Fruit fly (Drosophila melanogaster) whole organism, embryonic: ENCODE results near the gene HINT1.

Experiments used
- Ada2b ChIP-seq: fragments of 200-800 bp; sonication (Bioruptor generic); IDR thresholded peaks from 2 replicates; pipeline ENCODE4 v1.3.6; 2022; ENCODE audit warnings: missing biosample characterization, missing genetic modification characterization
- Blimp-1 ChIP-seq: fragments of 200-800 bp; sonication (Bioruptor generic); optimal IDR thresholded peaks from 3 replicates; lab custom pipeline; 2018; ENCODE audit warnings: missing biosample characterization, missing genetic modification characterization, mild to moderate bottlenecking, moderate library complexity, missing genetic modification reagents
- CG13287 ChIP-seq: fragments of 200-800 bp; sonication (Bioruptor generic); IDR thresholded peaks from 2 replicates; pipeline ENCODE4 v1.3.6; 2022; ENCODE audit warnings: missing biosample characterization, missing genetic modification characterization; ENCODE audit not compliant: partially characterized antibody
- CG13424 ChIP-seq: fragments of 200-800 bp; sonication (Bioruptor generic); optimal IDR thresholded peaks from 2 replicates; lab custom pipeline; 2019; ENCODE audit warnings: missing biosample characterization, mild to moderate bottlenecking, missing genetic modification characterization, moderate library complexity
- CG15514 ChIP-seq: fragments of 200-800 bp; sonication (Bioruptor generic); optimal IDR thresholded peaks from 3 replicates; lab custom pipeline; 2017; ENCODE audit warnings: missing biosample characterization, missing genetic modification characterization, mild to moderate bottlenecking, moderate library complexity, missing genetic modification reagents
- CG15601 ChIP-seq: fragments of 200-800 bp; sonication (Bioruptor generic); optimal IDR thresholded peaks from 3 replicates; lab custom pipeline; 2019; ENCODE audit warnings: missing biosample characterization, mild to moderate bottlenecking, missing genetic modification characterization, moderate library complexity
- CG15696 ChIP-seq: fragments of 200-800 bp; sonication (Bioruptor generic); optimal IDR thresholded peaks from 2 replicates; lab custom pipeline; 2019; ENCODE audit warnings: missing biosample characterization, mild to moderate bottlenecking, missing genetic modification characterization, moderate library complexity
- CG1603 ChIP-seq: fragments of 200-800 bp; sonication (Bioruptor generic); optimal IDR thresholded peaks from 2 replicates; lab custom pipeline; 2019; ENCODE audit warnings: missing biosample characterization, mild to moderate bottlenecking, missing genetic modification characterization, moderate library complexity
- CG17361 ChIP-seq: fragments of 200-800 bp; sonication (Bioruptor generic); IDR thresholded peaks from 3 replicates; pipeline ENCODE4 v1.3.6; 2022; ENCODE audit warnings: missing biosample characterization, missing genetic modification characterization
- CG17829 ChIP-seq: fragments of 200-800 bp; optimal IDR thresholded peaks from 2 replicates; lab custom pipeline; 2019; ENCODE audit warnings: missing biosample characterization, mild to moderate bottlenecking, missing genetic modification characterization, moderate library complexity
- CG2116 ChIP-seq: fragments of 200-800 bp; sonication (Bioruptor generic); optimal IDR thresholded peaks from 3 replicates; lab custom pipeline; 2018; ENCODE audit warnings: missing biosample characterization, mild to moderate bottlenecking, missing genetic modification characterization
- CG2712 ChIP-seq: fragments of 200-800 bp; optimal IDR thresholded peaks from 3 replicates; lab custom pipeline; 2019; ENCODE audit warnings: missing biosample characterization, mild to moderate bottlenecking, missing genetic modification characterization, moderate library complexity
- CG3163 ChIP-seq: fragments of 200-800 bp; sonication (Bioruptor generic); optimal IDR thresholded peaks from 3 replicates; lab custom pipeline; 2016; ENCODE audit warnings: missing biosample characterization, missing genetic modification characterization
- CG7745 ChIP-seq: fragments of 200-800 bp; sonication (Bioruptor generic); optimal IDR thresholded peaks from 2 replicates; lab custom pipeline; 2018; ENCODE audit warnings: missing biosample characterization, mild to moderate bottlenecking, missing genetic modification characterization, moderate library complexity
- CG7963 ChIP-seq: fragments of 200-800 bp; sonication (Bioruptor generic); IDR thresholded peaks from 3 replicates; pipeline ENCODE4 v1.3.6; 2022; ENCODE audit warnings: missing biosample characterization, missing genetic modification characterization; ENCODE audit not compliant: partially characterized antibody
- CG7987 ChIP-seq: fragments of 200-800 bp; sonication (Bioruptor generic); optimal IDR thresholded peaks from 2 replicates; lab custom pipeline; 2018; ENCODE audit warnings: missing biosample characterization, mild to moderate bottlenecking, missing genetic modification characterization, moderate library complexity
- CG9797 ChIP-seq: fragments of 200-800 bp; sonication (Bioruptor generic); optimal IDR thresholded peaks from 3 replicates; lab custom pipeline; 2018; ENCODE audit warnings: missing biosample characterization, mild to moderate bottlenecking, missing genetic modification characterization
- CHES-1-like ChIP-seq: fragments of 200-800 bp; sonication (Bioruptor generic); optimal IDR thresholded peaks from 2 replicates; lab custom pipeline; 2016; ENCODE audit warnings: missing biosample characterization, missing genetic modification characterization
- CTCF ChIP-seq: fragments of 200-800 bp; sonication (Bioruptor generic); optimal IDR thresholded peaks from 2 replicates; lab custom pipeline; 2017; ENCODE audit warnings: missing biosample characterization, mild to moderate bottlenecking, missing genetic modification characterization, moderate library complexity
- Dp ChIP-seq: fragments of 200-800 bp; sonication (Bioruptor generic); optimal IDR thresholded peaks from 2 replicates; lab custom pipeline; 2018; ENCODE audit warnings: missing biosample characterization, mild to moderate bottlenecking, missing genetic modification characterization, moderate library complexity
- E2f2 ChIP-seq: fragments of 200-800 bp; sonication (Bioruptor generic); IDR thresholded peaks from 2 replicates; pipeline ENCODE4 v1.3.6; 2022; ENCODE audit warnings: missing biosample characterization, missing genetic modification characterization
- Elba2 ChIP-seq: fragments of 200-800 bp; sonication (Bioruptor generic); optimal IDR thresholded peaks from 3 replicates; lab custom pipeline; 2016; ENCODE audit warnings: missing biosample characterization, missing genetic modification characterization
- Fer1 ChIP-seq: fragments of 200-800 bp; sonication (Bioruptor generic); optimal IDR thresholded peaks from 2 replicates; lab custom pipeline; 2017; ENCODE audit warnings: missing biosample characterization, mild to moderate bottlenecking, missing genetic modification characterization
- HLH4C ChIP-seq: fragments of 200-800 bp; sonication (Bioruptor generic); IDR thresholded peaks from 3 replicates; pipeline ENCODE4 v1.3.6; 2022; ENCODE audit warnings: missing biosample characterization, missing genetic modification characterization; ENCODE audit not compliant: partially characterized antibody
- HmgZ ChIP-seq: fragments of 200-800 bp; sonication (Bioruptor generic); optimal IDR thresholded peaks from 2 replicates; lab custom pipeline; 2018; ENCODE audit warnings: missing biosample characterization, mild to moderate bottlenecking, missing genetic modification characterization
- Nf-YB ChIP-seq: fragments of 200-800 bp; sonication (Bioruptor generic); optimal IDR thresholded peaks from 3 replicates; lab custom pipeline; 2019; ENCODE audit warnings: missing biosample characterization, mild to moderate bottlenecking, missing genetic modification characterization, moderate library complexity
- Opbp ChIP-seq: fragments of 200-800 bp; sonication (Bioruptor generic); IDR thresholded peaks from 3 replicates; pipeline ENCODE4 v1.3.6; 2022; ENCODE audit warnings: missing biosample characterization, missing genetic modification characterization; ENCODE audit not compliant: partially characterized antibody
- Pdp1 ChIP-seq, 2 experiments: fragments of 200-800 bp; sonication (Bioruptor generic); optimal IDR thresholded peaks; 3 replicates each; lab custom pipeline; 2016; ENCODE audit warnings: missing biosample characterization in 2 of 2, missing genetic modification characterization in 2 of 2, mild to moderate bottlenecking in 1 of 2, moderate library complexity in 1 of 2
- Scr ChIP-seq: fragments of 200-800 bp; sonication (Bioruptor generic); IDR thresholded peaks from 2 replicates; pipeline ENCODE4 v1.3.6; 2022; ENCODE audit warnings: missing biosample characterization, missing genetic modification characterization; ENCODE audit not compliant: partially characterized antibody
- YL-1 ChIP-seq: fragments of 200-800 bp; sonication (Bioruptor generic); optimal IDR thresholded peaks from 3 replicates; lab custom pipeline; 2017; ENCODE audit warnings: missing biosample characterization, mild to moderate bottlenecking, missing genetic modification characterization
- amos ChIP-seq: fragments of 200-800 bp; sonication (Bioruptor generic); IDR thresholded peaks from 2 replicates; pipeline ENCODE4 v1.3.6; 2022; ENCODE audit warnings: missing biosample characterization, missing genetic modification characterization; ENCODE audit not compliant: partially characterized antibody
- bbx ChIP-seq: fragments of 200-800 bp; sonication (Bioruptor generic); IDR thresholded peaks from 2 replicates; pipeline ENCODE4 v1.3.6; 2022; ENCODE audit warnings: missing biosample characterization, missing genetic modification characterization; ENCODE audit not compliant: partially characterized antibody
- bcd ChIP-seq: fragments of 200-800 bp; sonication (Bioruptor generic); optimal IDR thresholded peaks from 2 replicates; lab custom pipeline; 2017; ENCODE audit warnings: missing biosample characterization, mild to moderate bottlenecking, missing genetic modification characterization
- chinmo ChIP-seq: fragments of 200-800 bp; sonication (Bioruptor generic); IDR thresholded peaks from 4 replicates; pipeline ENCODE4 v1.3.6; 2022; ENCODE audit warnings: missing biosample characterization, missing genetic modification characterization; ENCODE audit not compliant: partially characterized antibody
- dpn ChIP-seq, 2 experiments: fragments of 200-800 bp; sonication (Bioruptor generic); optimal IDR thresholded peaks; 3 replicates each; lab custom pipeline; 2016; ENCODE audit warnings: missing biosample characterization in 2 of 2, missing genetic modification characterization in 2 of 2
- fd96Cb ChIP-seq: fragments of 200-800 bp; sonication (Bioruptor generic); optimal IDR thresholded peaks from 2 replicates; lab custom pipeline; 2018; ENCODE audit warnings: missing biosample characterization, mild to moderate bottlenecking, missing genetic modification characterization, moderate library complexity
- ftz-f1 ChIP-seq: fragments of 200-800 bp; sonication (Bioruptor generic); optimal IDR thresholded peaks from 2 replicates; lab custom pipeline; 2016; ENCODE audit warnings: missing biosample characterization, missing genetic modification characterization
- her ChIP-seq: fragments of 200-800 bp; sonication (Bioruptor generic); optimal IDR thresholded peaks from 2 replicates; lab custom pipeline; 2016; ENCODE audit warnings: missing biosample characterization, missing genetic modification characterization
- jing ChIP-seq: fragments of 200-800 bp; sonication (Bioruptor generic); optimal IDR thresholded peaks from 2 replicates; lab custom pipeline; 2018; ENCODE audit warnings: missing biosample characterization, mild to moderate bottlenecking, missing genetic modification characterization
- ken ChIP-seq: fragments of 200-800 bp; sonication (Bioruptor generic); IDR thresholded peaks from 3 replicates; pipeline ENCODE4 v1.3.6; 2022; ENCODE audit warnings: missing biosample characterization, missing genetic modification characterization
- nerfin-1 ChIP-seq: fragments of 200-800 bp; sonication (Bioruptor generic); optimal IDR thresholded peaks from 3 replicates; lab custom pipeline; 2019; ENCODE audit warnings: missing biosample characterization, mild to moderate bottlenecking, missing genetic modification characterization, moderate library complexity
- nom ChIP-seq: fragments of 200-800 bp; sonication (Bioruptor generic); optimal IDR thresholded peaks from 2 replicates; lab custom pipeline; 2017; ENCODE audit warnings: missing biosample characterization, missing genetic modification characterization, mild to moderate bottlenecking, moderate library complexity, missing genetic modification reagents
- odd ChIP-seq: fragments of 200-800 bp; sonication (Bioruptor generic); optimal IDR thresholded peaks from 2 replicates; lab custom pipeline; 2017; ENCODE audit warnings: missing biosample characterization, mild to moderate bottlenecking, missing genetic modification characterization
- p53 ChIP-seq: fragments of 200-800 bp; sonication (Bioruptor generic); optimal IDR thresholded peaks from 2 replicates; lab custom pipeline; 2016; ENCODE audit warnings: missing biosample characterization, missing genetic modification characterization
- phol ChIP-seq: fragments of 200-800 bp; sonication (Bioruptor generic); optimal IDR thresholded peaks from 3 replicates; lab custom pipeline; 2018; ENCODE audit warnings: missing biosample characterization, mild to moderate bottlenecking, missing genetic modification characterization, moderate library complexity
- pzg ChIP-seq: fragments of 200-800 bp; sonication (Bioruptor generic); optimal IDR thresholded peaks from 3 replicates; lab custom pipeline; 2018; ENCODE audit warnings: missing biosample characterization, mild to moderate bottlenecking, missing genetic modification characterization, moderate library complexity
- sens ChIP-seq: fragments of 200-800 bp; sonication (Bioruptor generic); peaks from one replicate; lab custom pipeline; 2016; ENCODE audit warnings: missing biosample characterization, missing genetic modification characterization
- sug ChIP-seq: fragments of 200-800 bp; optimal IDR thresholded peaks from 2 replicates; lab custom pipeline; 2019; ENCODE audit warnings: missing biosample characterization, mild to moderate bottlenecking, missing genetic modification characterization, moderate library complexity
- trem ChIP-seq: fragments of 200-800 bp; optimal IDR thresholded peaks from 3 replicates; lab custom pipeline; 2019; ENCODE audit warnings: missing biosample characterization, mild to moderate bottlenecking, missing genetic modification characterization, moderate library complexity

Gene HINT1

DNA sequence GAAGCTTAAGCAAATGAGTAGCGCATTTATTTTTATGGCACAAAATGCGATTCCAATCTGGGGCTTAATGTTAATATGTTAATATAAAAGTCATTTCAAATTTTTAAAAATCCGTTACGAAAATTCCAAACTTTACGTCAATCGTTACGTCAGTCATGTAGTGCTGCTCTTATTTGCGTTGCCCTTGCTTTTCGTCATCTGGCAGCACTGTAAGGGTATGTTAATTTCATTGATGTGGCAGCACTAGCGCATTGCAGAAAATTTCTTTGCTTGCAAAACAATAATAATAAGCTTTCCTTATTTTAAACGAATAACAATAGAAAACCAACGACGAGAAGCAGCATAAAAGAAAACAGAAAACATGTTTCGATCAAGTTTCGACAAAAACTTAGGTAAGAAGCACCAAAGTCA lies 30.1 kb upstream of the HINT1 start, which contains the start of gene Hrs (continued):
- TF ChIP-seq CG13424 (tag; lab: Kevin White, UChicago) (no peak), sens (GFP tag; lab: Kevin White, UChicago) (peak; percentile 81), E2f2 (GFP tag; lab: Robert Waterston, UW) (peak; percentile 79), Blimp-1 (no peak), trem (peak; percentile 86), Nf-YB (GFP tag; lab: Kevin White, UChicago) (no peak), HLH4C (no peak), CG15696 (tag; lab: Kevin White, UChicago) (no peak), odd (GFP tag; lab: Kevin White, UChicago) (no peak), CG15601 (tag; lab: Kevin White, UChicago) (peak; percentile 17), CG1603 (tag; lab: Kevin White, UChicago) (peak; percentile 77), Ada2b (GFP tag; lab: Robert Waterston, UW) (no peak), her (GFP tag; lab: Kevin White, UChicago) (peak; percentile 100), dpn (GFP tag; optimal IDR thresholded peaks at IDR 0.05; lab: Kevin White, UChicago) (peak in 1 of 2 experiments; percentile 1), CG13287 (GFP tag; lab: Robert Waterston, UW) (peak; percentile 33; the same call in 1 of the 2 replicates), CG2712 (tag; lab: Kevin White, UChicago) (peak; percentile 34), nom (GFP tag; lab: Kevin White, UChicago) (peak; percentile 14), ken (GFP tag; lab: Robert Waterston, UW) (0 out of 3 replicates have a peak, but pooled peaks have one; percentile 12), CG7963 (GFP tag; lab: Robert Waterston, UW) (no peak), nerfin-1 (tag; lab: Kevin White, UChicago) (peak; percentile 99), HmgZ (tag; lab: Kevin White, UChicago) (peak; percentile 68), YL-1 (GFP tag; lab: Kevin White, UChicago) (peak; percentile 71), Dp (GFP tag; lab: Kevin White, UChicago) (peak; percentile 80), sug (peak; percentile 40), chinmo (GFP tag; lab: Robert Waterston, UW) (peak; percentile 69; the same call in 2 of the 4 replicates), CHES-1-like (GFP tag; lab: Kevin White, UChicago) (peak; percentile 27), ftz-f1 (GFP tag; lab: Kevin White, UChicago) (peak; percentile 39), jing (no peak), CG17361 (GFP tag; lab: Robert Waterston, UW) (0 out of 3 replicates have a peak, but pooled peaks have one; percentile 18), CG17829 (tag; lab: Kevin White, UChicago) (peak; percentile 41), Scr (GFP tag; lab: Robert Waterston, UW) (peak; percentile 23; the same call in 1 of the 2 replicates), bbx (GFP tag; lab: Robert Waterston, UW) (peak; percentile 60; the same call in 1 of the 2 replicates), pzg (GFP tag; lab: Kevin White, UChicago) (peak; percentile 97), fd96Cb (no peak), CG7745 (peak; percentile 88), phol (peak; percentile 50), Pdp1 (GFP tag; optimal IDR thresholded peaks at IDR 0.05; lab: Kevin White, UChicago) (peak in 1 of 2 experiments; percentile 91), CG15514 (GFP tag; lab: Kevin White, UChicago) (peak; percentile 77), p53 (GFP tag; lab: Kevin White, UChicago) (no peak), CTCF (GFP tag; lab: Kevin White, UChicago) (peak; percentile 22), Elba2 (peak; percentile 64), CG9797 (GFP tag; lab: Kevin White, UChicago) (peak; percentile 51), Opbp (GFP tag; lab: Robert Waterston, UW) (peak; percentile 62), bcd (GFP tag; lab: Kevin White, UChicago) (no peak), Fer1 (peak; percentile 45), CG7987 (GFP tag; lab: Kevin White, UChicago) (peak; percentile 24), amos (GFP tag; lab: Robert Waterston, UW) (peak; percentile 32; the same call in 1 of the 2 replicates), CG2116 (GFP tag; lab: Kevin White, UChicago) (peak; percentile 68), CG3163 (no peak)
